Fruit fly (Drosophila melanogaster) whole organism, adult: Measurements from ENCODE around the gene Gr98c.
A peak's percentile ranks its signal among the peaks of the same experiment; 100 is the strongest.

ENCODE experiments used
- CG12768 ChIP-seq: fragments of 200-800 bp; sonication (Bioruptor generic); optimal IDR thresholded peaks from 2 replicates; lab custom pipeline; 2017; ENCODE audit warnings: missing biosample characterization, missing genetic modification characterization, mild to moderate bottlenecking, moderate library complexity, missing genetic modification reagents
- bab1 ChIP-seq: fragments of 200-800 bp; sonication (Bioruptor generic); optimal IDR thresholded peaks from 3 replicates; lab custom pipeline; 2019; ENCODE audit warnings: missing biosample characterization, mild to moderate bottlenecking, missing genetic modification characterization, moderate library complexity
- cnc ChIP-seq, 2 experiments: fragments of >200 bp; optimal IDR thresholded peaks; 2 replicates each; lab custom pipeline; 2017
- kay ChIP-seq: fragments of 200-800 bp; sonication (Bioruptor generic); peaks from one replicate; lab custom pipeline; 2016; ENCODE audit warnings: missing biosample characterization, missing genetic modification characterization, borderline replicate concordance
- toe ChIP-seq: fragments of 200-800 bp; sonication (Bioruptor generic); optimal IDR thresholded peaks from 2 replicates; lab custom pipeline; 2016; ENCODE audit warnings: missing biosample characterization, missing genetic modification characterization

dm6 chr3R:27553921-27554320 is 9.7 kb downstream of the Gr98c start:
- TF ChIP-seq toe (GFP tag; lab: Kevin White, UChicago) (peak; percentile 10), cnc (optimal IDR thresholded peaks at IDR 0.05; lab: Kevin White, UChicago) (peak in 1 of 2 experiments; percentile 2), CG12768 (no peak), kay (GFP tag; lab: Kevin White, UChicago) (no peak), bab1 (GFP tag; lab: Kevin White, UChicago) (peak; percentile 92)
